Worm (Caenorhabditis elegans): Measurements from ENCODE around the gene EEED8.3.

Gene EEED8.3

ce11 chrII:5389831-5390323 is 24.2 kb upstream of the EEED8.3 start, which contains the start of gene ndx-6 (continued):
- TF ChIP-seq egl-27 (tag; optimal IDR thresholded peaks at IDR 0.05) (no peak), elt-3 (tag; optimal IDR thresholded peaks at IDR 0.05) (no peak), jun-1 (tag; optimal IDR thresholded peaks at IDR 0.05) (peak; percentile 71)

ce11 chrII:5391447-5391846 is 22.6 kb upstream of the EEED8.3 start:
- TF ChIP-seq ceh-9 (tag; optimal IDR thresholded peaks at IDR 0.05): no peak
- no peak for TF ChIP-seq lin-15B (tag; optimal IDR thresholded peaks at IDR 0.05)
- no peak for TF ChIP-seq nhr-237 (tag; optimal IDR thresholded peaks at IDR 0.05)
- TF ChIP-seq aly-2 (tag; optimal IDR thresholded peaks at IDR 0.05): no peak
- no peak for TF ChIP-seq nhr-76 (tag; optimal IDR thresholded peaks at IDR 0.05)
- TF ChIP-seq elt-3 (tag; optimal IDR thresholded peaks at IDR 0.05): no peak
- no peak for TF ChIP-seq jun-1 (tag; optimal IDR thresholded peaks at IDR 0.05)
- TF ChIP-seq tbx-2 (tag; optimal IDR thresholded peaks at IDR 0.05): no peak

ce11 chrII:5393090-5393489 is 21.0 kb upstream of the EEED8.3 start, which contains the start of gene brap-2:
Gene brap-2 (minus strand): TSS chrII:5393190.
- TF ChIP-seq nhr-43 (tag; optimal IDR thresholded peaks at IDR 0.05; ENCODE audit: poor library complexity, severe bottlenecking) (no peak), skn-1 (tag; optimal IDR thresholded peaks at IDR 0.05) (no peak), sea-2 (GFP tag; optimal IDR thresholded peaks at IDR 0.05) (no peak), hmg-11 (tag; optimal IDR thresholded peaks at IDR 0.05) (no peak), aly-2 (tag; optimal IDR thresholded peaks at IDR 0.05) (no peak), nfya-1 (tag; optimal IDR thresholded peaks at IDR 0.05; ENCODE audit: insufficient read depth) (no peak), ceh-28 (tag; optimal IDR thresholded peaks at IDR 0.05) (no peak), ceh-16 (tag; optimal IDR thresholded peaks at IDR 0.05) (no peak), pha-4 (tag; optimal IDR thresholded peaks at IDR 0.05) (no peak), ama-1 (optimal IDR thresholded peaks at IDR 0.05) (no peak), nhr-67 (tag; optimal IDR thresholded peaks at IDR 0.05) (no peak), fos-1 (tag; optimal IDR thresholded peaks at IDR 0.05) (no peak), mdl-1 (tag; optimal IDR thresholded peaks at IDR 0.05) (no peak), nhr-25 (tag; optimal IDR thresholded peaks at IDR 0.05) (no peak), elt-3 (tag; optimal IDR thresholded peaks at IDR 0.05) (no peak), nhr-76 (tag; optimal IDR thresholded peaks at IDR 0.05) (no peak), lin-39 (tag; optimal IDR thresholded peaks at IDR 0.05) (no peak), R02D3.7 (tag; optimal IDR thresholded peaks at IDR 0.05) (no peak), unc-62 (GFP tag; optimal IDR thresholded peaks at IDR 0.05) (no peak), nhr-77 (tag; optimal IDR thresholded peaks at IDR 0.05) (no peak)

- no peak for TF ChIP-seq ceh-28 (tag; optimal IDR thresholded peaks at IDR 0.05)
- TF ChIP-seq nhr-43 (tag; optimal IDR thresholded peaks at IDR 0.05; ENCODE audit: poor library complexity, severe bottlenecking): no peak
- TF ChIP-seq mdl-1 (tag; optimal IDR thresholded peaks at IDR 0.05): no peak
- TF ChIP-seq unc-62 (GFP tag; optimal IDR thresholded peaks at IDR 0.05): no peak
- TF ChIP-seq ceh-82 (tag; optimal IDR thresholded peaks at IDR 0.05): no peak
- no peak for TF ChIP-seq nhr-11 (tag; optimal IDR thresholded peaks at IDR 0.05)
- no peak for TF ChIP-seq ztf-11 (tag; optimal IDR thresholded peaks at IDR 0.05)
- TF ChIP-seq nhr-67 (tag; optimal IDR thresholded peaks at IDR 0.05): no peak
- TF ChIP-seq fos-1 (tag; optimal IDR thresholded peaks at IDR 0.05): no peak
- TF ChIP-seq skn-1 (tag; optimal IDR thresholded peaks at IDR 0.05): no peak
- TF ChIP-seq egl-27 (tag; optimal IDR thresholded peaks at IDR 0.05): no peak
- TF ChIP-seq mml-1 (tag; optimal IDR thresholded peaks at IDR 0.05): no peak
- TF ChIP-seq ceh-16 (tag; optimal IDR thresholded peaks at IDR 0.05): no peak
- no peak for TF ChIP-seq pha-4 (tag; optimal IDR thresholded peaks at IDR 0.05)
- no peak for TF ChIP-seq nhr-28 (tag; optimal IDR thresholded peaks at IDR 0.05)
- no peak for TF ChIP-seq nhr-12 (tag; optimal IDR thresholded peaks at IDR 0.05)
- no peak for TF ChIP-seq jun-1 (tag; optimal IDR thresholded peaks at IDR 0.05)
- TF ChIP-seq ama-1 (optimal IDR thresholded peaks at IDR 0.05): no peak
- TF ChIP-seq unc-39 (tag; optimal IDR thresholded peaks at IDR 0.05): no peak
Measured at ce11 chrII:5395594-5395993, 18.5 kb upstream of the EEED8.3 start, which contains the start of gene pink-1. Gene pink-1 (minus strand): TSS chrII:5395694.

ce11 chrII:5398779-5399178 is 15.3 kb upstream of the EEED8.3 start, which contains the start of gene fbxl-3:
Gene fbxl-3 (minus strand): TSS chrII:5398902.
- TF ChIP-seq nhr-23 (tag; optimal IDR thresholded peaks at IDR 0.05) (no peak), skn-1 (tag; optimal IDR thresholded peaks at IDR 0.05) (no peak), hmg-11 (tag; optimal IDR thresholded peaks at IDR 0.05) (peak; percentile 22), eor-1 (tag; optimal IDR thresholded peaks at IDR 0.05) (no peak), egl-5 (tag; optimal IDR thresholded peaks at IDR 0.05) (no peak), elt-1 (tag; optimal IDR thresholded peaks at IDR 0.05) (no peak), nhr-76 (tag; optimal IDR thresholded peaks at IDR 0.05) (no peak)

All from whole organism, L3 larva.